Worm (Caenorhabditis elegans): Measurements from ENCODE around the gene F44A2.5.

F44A2.5 gene

ce11 chrV:9333316-9334048 is 36.0 kb downstream of the F44A2.5 start, which contains the start of gene acl-14:
TSS of gene acl-14 (minus strand) at chrV:9333631.
- TF ChIP-seq lin-13 (GFP tag; optimal IDR thresholded peaks at IDR 0.05) (no peak), lin-14 (GFP tag; optimal IDR thresholded peaks at IDR 0.05) (peak; percentile 33), ztf-4 (tag; optimal IDR thresholded peaks at IDR 0.05) (no peak), efl-1 (optimal IDR thresholded peaks at IDR 0.05) (no peak), efl-1 (GFP tag; optimal IDR thresholded peaks at IDR 0.05 in 1 of 2) (peak in 1 of 2 experiments; percentile 45), blmp-1 (tag; optimal IDR thresholded peaks at IDR 0.05) (peak; percentile 55), lir-3 (tag; optimal IDR thresholded peaks at IDR 0.05; ENCODE audit: poor library complexity) (no peak), pag-3 (tag; optimal IDR thresholded peaks at IDR 0.05; ENCODE audit: borderline replicate concordance, insufficient read depth) (peak; percentile 37), nhr-20 (tag; optimal IDR thresholded peaks at IDR 0.05) (peak; percentile 12), nhr-71 (tag; optimal IDR thresholded peaks at IDR 0.05) (peak; percentile 21), lin-35 (GFP tag; optimal IDR thresholded peaks at IDR 0.05) (peak in 1 of 2 experiments; percentile 32), lin-15B (tag; optimal IDR thresholded peaks at IDR 0.05) (no peak), nhr-85 (tag) (peak; percentile 89), unc-30 (tag; optimal IDR thresholded peaks at IDR 0.05) (no peak), skn-1 (tag; optimal IDR thresholded peaks at IDR 0.05) (peak; percentile 23), elt-3 (tag; optimal IDR thresholded peaks at IDR 0.05) (peak in 2 of 6 experiments; percentile 26 to 84), elt-2 (tag; optimal IDR thresholded peaks at IDR 0.05) (peak; percentile 19), pax-3 (tag; optimal IDR thresholded peaks at IDR 0.05) (peak; percentile 4), zip-4 (GFP tag; optimal IDR thresholded peaks at IDR 0.05) (peak; percentile 71), nhr-11 (tag; optimal IDR thresholded peaks at IDR 0.05) (no peak)

- TF ChIP-seq pqm-1 (tag; optimal IDR thresholded peaks at IDR 0.05) = no peak
- TF ChIP-seq efl-3 (GFP tag; optimal IDR thresholded peaks at IDR 0.05) = no peak
- TF ChIP-seq xbp-1 (tag; optimal IDR thresholded peaks at IDR 0.05) = no peak
- TF ChIP-seq unc-62 (GFP tag; optimal IDR thresholded peaks at IDR 0.05) = no peak
- no peak for TF ChIP-seq unc-130 (tag; optimal IDR thresholded peaks at IDR 0.05)
- no peak for TF ChIP-seq ztf-11 (tag; optimal IDR thresholded peaks at IDR 0.05)
- TF ChIP-seq fkh-8 (tag; optimal IDR thresholded peaks at IDR 0.05) = no peak
- peak; percentile 23 for TF ChIP-seq lin-14 (GFP tag; optimal IDR thresholded peaks at IDR 0.05)
- no peak for TF ChIP-seq elt-2 (tag; optimal IDR thresholded peaks at IDR 0.05)
- TF ChIP-seq nhr-77 (tag; optimal IDR thresholded peaks at IDR 0.05) = no peak
- no peak for TF ChIP-seq hlh-17 (GFP tag; optimal IDR thresholded peaks at IDR 0.05; ENCODE audit: borderline replicate concordance)
- TF ChIP-seq ces-1 (GFP tag; optimal IDR thresholded peaks at IDR 0.05) = no peak
- no peak for TF ChIP-seq rnt-1 (tag; optimal IDR thresholded peaks at IDR 0.05)
- TF ChIP-seq nhr-237 (tag; optimal IDR thresholded peaks at IDR 0.05) = no peak
- TF ChIP-seq ets-5 (GFP tag; IDR thresholded peaks at IDR 0.05) = no peak
- TF ChIP-seq ceh-63 (GFP tag; optimal IDR thresholded peaks at IDR 0.05) = no peak
- TF ChIP-seq lsy-2 (tag; optimal IDR thresholded peaks at IDR 0.05) = peak in 1 of 2 experiments; percentile 9
- no peak for TF ChIP-seq lin-39 (tag; optimal IDR thresholded peaks at IDR 0.05)
- TF ChIP-seq fkh-4 (tag; optimal IDR thresholded peaks at IDR 0.05; ENCODE audit: borderline replicate concordance) = no peak
- TF ChIP-seq tbx-2 (tag; optimal IDR thresholded peaks at IDR 0.05) = no peak
- TF ChIP-seq blmp-1 (tag; optimal IDR thresholded peaks at IDR 0.05) = peak; percentile 44
- no peak for TF ChIP-seq sup-37 (GFP tag; optimal IDR thresholded peaks at IDR 0.05)
- no peak for TF ChIP-seq grh-1 (GFP tag; IDR thresholded peaks at IDR 0.05)
- no peak for TF ChIP-seq fos-1 (tag; optimal IDR thresholded peaks at IDR 0.05)
- no peak for TF ChIP-seq mef-2 (tag; optimal IDR thresholded peaks at IDR 0.05)
- TF ChIP-seq ztf-4 (tag; optimal IDR thresholded peaks at IDR 0.05) = no peak
- peak in 1 of 3 experiments; percentile 24 for TF ChIP-seq dpl-1 (GFP tag; optimal IDR thresholded peaks at IDR 0.05)
- no peak for TF ChIP-seq elt-3 (tag; optimal IDR thresholded peaks at IDR 0.05)
- TF ChIP-seq hpl-2 (GFP tag; optimal IDR thresholded peaks at IDR 0.05) = no peak
- TF ChIP-seq nhr-85 (tag) = peak; percentile 11
- no peak for TF ChIP-seq dsc-1 (tag; optimal IDR thresholded peaks at IDR 0.05)
- TF ChIP-seq mep-1 (tag; optimal IDR thresholded peaks at IDR 0.05) = no peak
- TF ChIP-seq lin-35 (GFP tag; optimal IDR thresholded peaks at IDR 0.05) = no peak
- no peak for TF ChIP-seq C04F5.9 (tag; optimal IDR thresholded peaks at IDR 0.05)
Measured at ce11 chrV:9334216-9334615, 36.8 kb downstream of the F44A2.5 start, which contains the start of gene ucp-4. TSS of gene ucp-4 (plus strand) at chrV:9334298.
